Worm (Caenorhabditis elegans) whole organism, L1 larva: Measurements from ENCODE around the gene sdz-7.

Experiments
- ceh-90 ChIP-seq: sonication (generic microtip); optimal IDR thresholded peaks from 2 replicates; lab custom pipeline; 2016; ENCODE audit warnings: missing genetic modification characterization, missing compliant biosample characterization
- lin-14 ChIP-seq: fragments of 200-800 bp; sonication (Bioruptor generic); optimal IDR thresholded peaks from 2 replicates; lab custom pipeline; 2018; ENCODE audit warnings: mild to moderate bottlenecking, missing genetic modification characterization, moderate library complexity, missing compliant biosample characterization
- lin-39 ChIP-seq: fragments of 150-350 bp; optimal IDR thresholded peaks from 2 replicates; lab custom pipeline; 2014; ENCODE audit warnings: missing biosample characterization, missing genetic modification reagents, missing genetic modification characterization
- nhr-11 ChIP-seq: fragments of 150-350 bp; optimal IDR thresholded peaks from 2 replicates; lab custom pipeline; 2014; ENCODE audit warnings: missing biosample characterization, missing genetic modification characterization
- nhr-47 ChIP-seq: sonication (generic microtip); optimal IDR thresholded peaks from 2 replicates; lab custom pipeline; 2016; ENCODE audit warnings: mild to moderate bottlenecking, missing genetic modification characterization, moderate library complexity, missing compliant biosample characterization
- snpc-4 ChIP-seq: fragments of 150-350 bp; optimal IDR thresholded peaks from 2 replicates; lab custom pipeline; 2014; ENCODE audit warnings: missing biosample characterization, missing genetic modification characterization

DNA sequence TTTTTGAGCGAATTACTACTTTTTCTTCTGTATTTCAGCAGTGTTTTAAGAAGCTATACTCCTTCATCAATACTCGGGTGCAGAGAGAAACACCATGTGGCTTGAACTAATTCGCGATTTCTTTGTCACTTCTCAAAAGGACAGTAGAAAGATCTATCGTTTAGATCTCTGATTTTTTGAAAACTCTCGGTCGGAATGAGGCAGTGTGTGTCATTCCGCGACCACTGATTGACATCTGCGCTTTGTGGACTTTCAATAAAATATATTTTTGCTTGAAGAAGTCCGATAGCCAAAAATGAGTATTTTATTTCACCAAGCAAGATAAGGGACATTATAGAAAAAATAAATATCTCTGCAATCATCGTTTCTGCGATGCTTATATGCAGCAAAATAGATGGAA is 15.7 kb downstream of the sdz-7 start:
- TF ChIP-seq lin-14 (GFP tag; lab: Kevin White, UChicago) (no peak), lin-39 (tag; lab: Kevin White, UChicago) (no peak), nhr-47 (tag; lab: Kevin White, UChicago) (no peak), snpc-4 (no peak), ceh-90 (no peak), nhr-11 (no peak)
